Worm (Caenorhabditis elegans): ENCODE measurements around the gene Y57G11C.52.

The Y57G11C.52 gene

DNA sequence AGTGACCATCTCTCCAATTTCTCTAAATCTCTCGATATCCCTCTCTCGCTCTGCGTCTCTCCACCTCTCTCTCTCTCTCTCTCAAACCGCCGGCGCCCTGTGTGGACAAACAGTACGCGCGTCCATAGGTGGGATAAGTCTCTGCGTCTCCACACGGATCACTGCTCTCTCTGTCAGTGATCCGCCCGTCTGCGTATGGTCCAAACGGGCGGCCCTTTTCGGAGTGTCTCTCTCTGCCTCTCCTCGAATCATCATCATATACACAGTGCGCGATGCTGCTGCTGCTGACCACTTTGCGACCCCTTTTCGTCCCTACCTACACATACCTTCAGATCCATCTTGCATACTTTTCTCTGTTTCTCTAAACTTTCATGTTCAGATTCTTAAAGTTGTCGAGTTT, 18.5 kb downstream of the Y57G11C.52 start (continued):
- no peak for TF ChIP-seq let-526 (GFP tag; IDR thresholded peaks at IDR 0.05)
- TF ChIP-seq attf-3 (GFP tag; conservative IDR thresholded peaks at IDR 0.05), result no peak
- TF ChIP-seq nhr-27 (tag; optimal IDR thresholded peaks at IDR 0.05), result no peak
- no peak for TF ChIP-seq hlh-12 (tag; optimal IDR thresholded peaks at IDR 0.05)

ce11 chrIV:14874926-14875570, 21.2 kb downstream of the Y57G11C.52 start:
- TF ChIP-seq Y56A3A.18 (GFP tag; IDR thresholded peaks at IDR 0.05) (no peak), unc-130 (GFP tag; optimal IDR thresholded peaks at IDR 0.05) (no peak), K11D2.4 (GFP tag; IDR thresholded peaks at IDR 0.05) (no peak), ceh-100 (GFP tag; IDR thresholded peaks at IDR 0.05) (no peak), pbrm-1 (GFP tag; IDR thresholded peaks at IDR 0.05) (0 out of 2 replicates have a peak, but pooled peaks have one; percentile 23), sdz-38 (tag; optimal IDR thresholded peaks at IDR 0.05) (no peak), hrde-1 (tag; optimal IDR thresholded peaks at IDR 0.05; ENCODE audit: borderline replicate concordance) (no peak), egl-44 (GFP tag; IDR thresholded peaks at IDR 0.05) (no peak), bed-2 (GFP tag; IDR thresholded peaks at IDR 0.05) (no peak), attf-6 (GFP tag; IDR thresholded peaks at IDR 0.05) (peak; percentile 98), dpff-1 (tag; optimal IDR thresholded peaks at IDR 0.05) (no peak), attf-3 (GFP tag; conservative IDR thresholded peaks at IDR 0.05) (no peak), ceh-40 (GFP tag; IDR thresholded peaks at IDR 0.05) (no peak), F39B2.1 (GFP tag; IDR thresholded peaks at IDR 0.05) (no peak), ztf-25 (GFP tag; IDR thresholded peaks at IDR 0.05) (0 out of 2 replicates have a peak, but pooled peaks have one; percentile 34), nhr-80 (tag; optimal IDR thresholded peaks at IDR 0.05) (peak; percentile 88), snpc-3.4 (tag; optimal IDR thresholded peaks at IDR 0.05) (peak; percentile 15), zim-3 (tag; optimal IDR thresholded peaks at IDR 0.05) (no peak), rpc-1 (optimal IDR thresholded peaks at IDR 0.05) (peak; percentile 58), rpc-1 (tag; optimal IDR thresholded peaks at IDR 0.05) (peak; percentile 81), tbp1 (GFP tag; optimal IDR thresholded peaks at IDR 0.05) (peak; percentile 89), nhr-179 (tag; optimal IDR thresholded peaks at IDR 0.05) (no peak), F55B11.4 (tag; optimal IDR thresholded peaks at IDR 0.05; ENCODE audit: borderline replicate concordance, insufficient read depth) (no peak), ceh-58 (GFP tag; IDR thresholded peaks at IDR 0.05) (no peak), F49E8.2 (tag; optimal IDR thresholded peaks at IDR 0.05; ENCODE audit: insufficient read depth) (peak; percentile 7), lsy-27 (tag; optimal IDR thresholded peaks at IDR 0.05; ENCODE audit: borderline replicate concordance, insufficient read depth) (no peak), efl-1 (GFP tag; optimal IDR thresholded peaks at IDR 0.05) (no peak), cebp-2 (GFP tag; IDR thresholded peaks at IDR 0.05) (no peak), ztf-18 (tag; optimal IDR thresholded peaks at IDR 0.05) (peak; percentile 66), nhr-27 (tag; optimal IDR thresholded peaks at IDR 0.05) (no peak), egrh-3 (GFP tag; IDR thresholded peaks at IDR 0.05) (no peak), D2030.7 (GFP tag; IDR thresholded peaks at IDR 0.05) (no peak), tlf-1 (GFP tag; optimal IDR thresholded peaks at IDR 0.05) (no peak), lin-54 (GFP tag; optimal IDR thresholded peaks at IDR 0.05) (no peak), F22D6.2 (tag; optimal IDR thresholded peaks at IDR 0.05) (no peak), athp-1 (tag; optimal IDR thresholded peaks at IDR 0.05) (no peak), ama-1 (optimal IDR thresholded peaks at IDR 0.05) (no peak), ama-1 (GFP tag; optimal IDR thresholded peaks at IDR 0.05) (no peak), B0035.1 (tag; optimal IDR thresholded peaks at IDR 0.05) (no peak), F52B5.7 (tag; optimal IDR thresholded peaks at IDR 0.05) (no peak), ceh-91 (GFP tag; IDR thresholded peaks at IDR 0.05) (no peak), rec-8 (tag; optimal IDR thresholded peaks at IDR 0.05) (no peak), hlh-12 (tag; optimal IDR thresholded peaks at IDR 0.05) (no peak), dox-1 (GFP tag; IDR thresholded peaks at IDR 0.05) (no peak; the same call in 1 of the 2 replicates), mxl-1 (tag; optimal IDR thresholded peaks at IDR 0.05) (peak; percentile 1), Y53F4B.3 (GFP tag; IDR thresholded peaks at IDR 0.05) (no peak)

All from whole organism, young adult.